Fruit fly (Drosophila melanogaster) whole organism, embryonic: Measurements from ENCODE around the gene mRpL24.

Experiments used
- B-H1 ChIP-seq: fragments of 200-800 bp; sonication (Bioruptor generic); IDR thresholded peaks from 3 replicates; pipeline ENCODE4 v1.3.6; 2022; ENCODE audit warnings: missing biosample characterization, missing genetic modification characterization
- CG10267 ChIP-seq: fragments of 200-800 bp; sonication (Bioruptor generic); optimal IDR thresholded peaks from 2 replicates; lab custom pipeline; 2018; ENCODE audit warnings: missing biosample characterization, mild to moderate bottlenecking, missing genetic modification characterization, moderate library complexity
- CG10274 ChIP-seq: fragments of 200-800 bp; sonication (Bioruptor generic); optimal IDR thresholded peaks from 3 replicates; lab custom pipeline; 2017; ENCODE audit warnings: missing biosample characterization, mild to moderate bottlenecking, missing genetic modification characterization
- CG11398 ChIP-seq: fragments of 200-800 bp; sonication (Bioruptor generic); optimal IDR thresholded peaks from 2 replicates; lab custom pipeline; 2016; ENCODE audit warnings: missing biosample characterization, missing genetic modification characterization
- CG11696 ChIP-seq: fragments of 200-800 bp; sonication (Bioruptor generic); IDR thresholded peaks from 2 replicates; pipeline ENCODE4 v1.3.6; 2022; ENCODE audit warnings: missing biosample characterization, missing genetic modification characterization
- CG12104 ChIP-seq: fragments of 200-800 bp; sonication (Bioruptor generic); optimal IDR thresholded peaks from 3 replicates; lab custom pipeline; 2016; ENCODE audit warnings: missing biosample characterization, missing genetic modification characterization
- CG1233 ChIP-seq: fragments of 200-800 bp; sonication (Bioruptor generic); optimal IDR thresholded peaks from 4 replicates; lab custom pipeline; 2018; ENCODE audit warnings: missing biosample characterization, mild to moderate bottlenecking, missing genetic modification characterization
- CG14667 ChIP-seq: fragments of 200-800 bp; sonication (Bioruptor generic); IDR thresholded peaks from 2 replicates; pipeline ENCODE4 v1.3.6; 2022; ENCODE audit warnings: missing biosample characterization, missing genetic modification characterization
- CG17361 ChIP-seq: fragments of 200-800 bp; sonication (Bioruptor generic); IDR thresholded peaks from 3 replicates; pipeline ENCODE4 v1.3.6; 2022; ENCODE audit warnings: missing biosample characterization, missing genetic modification characterization
- CG30020 ChIP-seq: fragments of 200-800 bp; optimal IDR thresholded peaks from 2 replicates; lab custom pipeline; 2019; ENCODE audit warnings: missing biosample characterization, mild to moderate bottlenecking, missing genetic modification characterization, moderate library complexity
- CG3065 ChIP-seq: fragments of 200-800 bp; sonication (Bioruptor generic); optimal IDR thresholded peaks from 2 replicates; lab custom pipeline; 2016; ENCODE audit warnings: missing biosample characterization, missing genetic modification characterization
- CG32772 ChIP-seq: fragments of 200-800 bp; sonication (Bioruptor generic); IDR thresholded peaks from 2 replicates; pipeline ENCODE4 v1.3.6; 2022; ENCODE audit warnings: missing biosample characterization, missing genetic modification characterization
- CG33213 ChIP-seq: fragments of 200-800 bp; sonication (Bioruptor generic); optimal IDR thresholded peaks from 3 replicates; lab custom pipeline; 2016; ENCODE audit warnings: missing biosample characterization, missing genetic modification characterization
- CG3726 ChIP-seq: fragments of 200-800 bp; sonication (Bioruptor generic); IDR thresholded peaks from 3 replicates; pipeline ENCODE4, ENCODE4 v1.3.6; 2022; ENCODE audit warnings: missing biosample characterization, missing genetic modification characterization
- CG4282 ChIP-seq: fragments of 200-800 bp; sonication (Bioruptor generic); optimal IDR thresholded peaks from 2 replicates; lab custom pipeline; 2016; ENCODE audit warnings: missing biosample characterization, missing genetic modification characterization
- CG43689 ChIP-seq: fragments of 200-800 bp; sonication (Bioruptor generic); IDR thresholded peaks from 2 replicates; pipeline ENCODE4 v1.3.6; 2022; ENCODE audit warnings: missing biosample characterization, missing genetic modification characterization
- CG4424 ChIP-seq: fragments of 200-800 bp; sonication (Bioruptor generic); optimal IDR thresholded peaks from 3 replicates; lab custom pipeline; 2016; ENCODE audit warnings: missing biosample characterization, missing genetic modification characterization
- CG8359 ChIP-seq: fragments of 200-800 bp; sonication (Bioruptor generic); optimal IDR thresholded peaks from 2 replicates; lab custom pipeline; 2017; ENCODE audit warnings: missing biosample characterization, mild to moderate bottlenecking, missing genetic modification characterization, borderline replicate concordance
- CG9215 ChIP-seq: fragments of 200-800 bp; sonication (Bioruptor generic); IDR thresholded peaks from 2 replicates; pipeline ENCODE4 v1.3.6; 2022; ENCODE audit warnings: missing biosample characterization, missing genetic modification characterization
- CTCF ChIP-seq: fragments of 200-800 bp; sonication (Bioruptor generic); optimal IDR thresholded peaks from 2 replicates; lab custom pipeline; 2017; ENCODE audit warnings: missing biosample characterization, mild to moderate bottlenecking, missing genetic modification characterization, moderate library complexity
- CkIIα-i1 ChIP-seq: fragments of 200-800 bp; sonication (Bioruptor generic); IDR thresholded peaks from 2 replicates; pipeline ENCODE4 v1.3.6; 2022; ENCODE audit warnings: missing biosample characterization, missing genetic modification characterization
- Dad ChIP-seq: fragments of 200-800 bp; sonication (Bioruptor generic); optimal IDR thresholded peaks from 3 replicates; lab custom pipeline; 2016; ENCODE audit warnings: missing biosample characterization, missing genetic modification characterization
- Deaf1 ChIP-seq: fragments of 200-800 bp; optimal IDR thresholded peaks from 3 replicates; lab custom pipeline; 2019; ENCODE audit warnings: missing biosample characterization, mild to moderate bottlenecking, missing genetic modification characterization, moderate library complexity
- Doc2 ChIP-seq: fragments of 200-800 bp; sonication (Bioruptor generic); IDR thresholded peaks from 2 replicates; pipeline ENCODE4 v1.3.6; 2022; ENCODE audit warnings: missing biosample characterization, missing genetic modification characterization
- Dref ChIP-seq: fragments of 200-800 bp; sonication (Bioruptor generic); IDR thresholded peaks from 2 replicates; pipeline ENCODE4 v1.3.6; 2022; ENCODE audit warnings: missing biosample characterization, missing genetic modification characterization
- Ets97D ChIP-seq: fragments of 200-800 bp; sonication (Bioruptor generic); optimal IDR thresholded peaks from 3 replicates; lab custom pipeline; 2016; ENCODE audit warnings: missing biosample characterization, missing genetic modification characterization
- GATAe ChIP-seq: fragments of 200-800 bp; sonication (Bioruptor generic); conservative IDR thresholded peaks from 2 replicates; pipeline ENCODE4 v1.3.6; 2022; ENCODE audit warnings: missing biosample characterization, missing genetic modification characterization
- H15 ChIP-seq: fragments of 200-800 bp; sonication (Bioruptor generic); IDR thresholded peaks from 3 replicates; pipeline ENCODE4 v1.3.6; 2022; ENCODE audit warnings: missing biosample characterization, missing genetic modification characterization
- Lim3 ChIP-seq: fragments of 200-800 bp; sonication (Bioruptor generic); IDR thresholded peaks from 2 replicates; pipeline ENCODE4 v1.3.6; 2022; ENCODE audit warnings: missing biosample characterization, missing genetic modification characterization
- Lpt ChIP-seq: fragments of >200 bp; optimal IDR thresholded peaks from 2 replicates; lab custom pipeline; 2018; ENCODE audit warnings: missing biosample characterization, missing genetic modification characterization
- Mes4 ChIP-seq: fragments of 200-800 bp; sonication (Bioruptor generic); optimal IDR thresholded peaks from 2 replicates; lab custom pipeline; 2016; ENCODE audit warnings: missing biosample characterization, missing genetic modification characterization
- Myb ChIP-seq: fragments of 200-800 bp; sonication (Bioruptor generic); optimal IDR thresholded peaks from 2 replicates; lab custom pipeline; 2016; ENCODE audit warnings: missing biosample characterization, missing genetic modification characterization
- NC2α ChIP-seq: fragments of 200-800 bp; sonication (Bioruptor generic); optimal IDR thresholded peaks from 2 replicates; lab custom pipeline; 2016; ENCODE audit warnings: missing biosample characterization, missing genetic modification characterization
- Nf-YB ChIP-seq: fragments of 200-800 bp; sonication (Bioruptor generic); optimal IDR thresholded peaks from 3 replicates; lab custom pipeline; 2019; ENCODE audit warnings: missing biosample characterization, mild to moderate bottlenecking, missing genetic modification characterization, moderate library complexity
- Oli ChIP-seq: fragments of 200-800 bp; sonication (Bioruptor generic); optimal IDR thresholded peaks from 2 replicates; lab custom pipeline; 2018; ENCODE audit warnings: missing biosample characterization, mild to moderate bottlenecking, missing genetic modification characterization, moderate library complexity
- Tbp ChIP-seq: fragments of >200 bp; optimal IDR thresholded peaks from 2 replicates; lab custom pipeline; 2018; ENCODE audit warnings: missing biosample characterization, missing genetic modification characterization
- Trl ChIP-seq, 3 experiments: fragments of >200 bp in 2 of 3; fragments of 200-800 bp in 1 of 3; sonication (Bioruptor generic) in 1 of 3; optimal IDR thresholded peaks; 2 replicates in 1 of 3; 3 replicates in 2 of 3; lab custom pipeline; 2016 to 2017; ENCODE audit warnings: missing biosample characterization in 1 of 3, missing genetic modification characterization in 1 of 3
- Usf ChIP-seq: fragments of 200-800 bp; sonication (Bioruptor generic); optimal IDR thresholded peaks from 2 replicates; lab custom pipeline; 2017; ENCODE audit warnings: missing genotype, missing biosample characterization, missing genetic modification characterization
- Vsx1 ChIP-seq: fragments of 200-800 bp; sonication (Bioruptor generic); optimal IDR thresholded peaks from 2 replicates; lab custom pipeline; 2017; ENCODE audit warnings: missing biosample characterization, mild to moderate bottlenecking, missing genetic modification characterization, missing genetic modification reagents
- chinmo ChIP-seq: fragments of 200-800 bp; sonication (Bioruptor generic); IDR thresholded peaks from 4 replicates; pipeline ENCODE4 v1.3.6; 2022; ENCODE audit warnings: missing biosample characterization, missing genetic modification characterization; ENCODE audit not compliant: partially characterized antibody
- chn ChIP-seq: fragments of 200-800 bp; sonication (Bioruptor generic); optimal IDR thresholded peaks from 2 replicates; lab custom pipeline; 2016; ENCODE audit warnings: missing biosample characterization, missing genetic modification characterization
- ci ChIP-seq: fragments of 200-800 bp; sonication (Bioruptor generic); IDR thresholded peaks from 3 replicates; pipeline ENCODE4 v1.3.6; 2022; ENCODE audit warnings: missing biosample characterization, missing genetic modification characterization
- dm ChIP-seq: fragments of 200-800 bp; sonication (Bioruptor generic); optimal IDR thresholded peaks from 3 replicates; lab custom pipeline; 2016; ENCODE audit warnings: missing biosample characterization, missing genetic modification characterization
- fd64A ChIP-seq: fragments of 200-800 bp; sonication (Bioruptor generic); optimal IDR thresholded peaks from 3 replicates; lab custom pipeline; 2018; ENCODE audit warnings: missing biosample characterization, mild to moderate bottlenecking, missing genetic modification characterization
- fd96Cb ChIP-seq: fragments of 200-800 bp; sonication (Bioruptor generic); optimal IDR thresholded peaks from 2 replicates; lab custom pipeline; 2018; ENCODE audit warnings: missing biosample characterization, mild to moderate bottlenecking, missing genetic modification characterization, moderate library complexity
- gcm2 ChIP-seq: fragments of 200-800 bp; sonication (Bioruptor generic); optimal IDR thresholded peaks from 2 replicates; lab custom pipeline; 2016; ENCODE audit warnings: missing biosample characterization, missing genetic modification characterization
- hb ChIP-seq: fragments of 200-800 bp; sonication (Bioruptor generic); IDR thresholded peaks from 3 replicates; pipeline ENCODE4 v1.3.6; 2022; ENCODE audit warnings: missing biosample characterization, missing genetic modification characterization; ENCODE audit not compliant: partially characterized antibody
- mam ChIP-seq: fragments of 200-800 bp; sonication (Bioruptor generic); optimal IDR thresholded peaks from 3 replicates; lab custom pipeline; 2016; ENCODE audit warnings: missing biosample characterization, missing genetic modification characterization
- ranshi ChIP-seq: fragments of 200-800 bp; sonication (Bioruptor generic); IDR thresholded peaks from 2 replicates; pipeline ENCODE4 v1.3.6; 2022; ENCODE audit warnings: missing biosample characterization, missing genetic modification characterization
- rib ChIP-seq: fragments of 200-800 bp; sonication (Bioruptor generic); IDR thresholded peaks from 2 replicates; pipeline ENCODE4 v1.3.6; 2022; ENCODE audit warnings: missing biosample characterization, missing genetic modification characterization
- salm ChIP-seq: fragments of 200-800 bp; sonication (Bioruptor generic); optimal IDR thresholded peaks from 2 replicates; lab custom pipeline; 2018; ENCODE audit warnings: missing biosample characterization, mild to moderate bottlenecking, missing genetic modification characterization
- so ChIP-seq: fragments of 200-800 bp; sonication (Bioruptor generic); IDR thresholded peaks from 3 replicates; pipeline ENCODE4 v1.3.6; 2022; ENCODE audit warnings: missing biosample characterization, missing genetic modification characterization

Gene mRpL24

dm6 chr2L:4976988-4977551, 31.9 kb upstream of the mRpL24 start, which contains the start of the genes Gmd and CG3792 (continued):
- TF ChIP-seq hb (GFP tag; lab: Robert Waterston, UW) (peak; percentile 88), Lim3 (peak; percentile 71), CG14667 (GFP tag; lab: Robert Waterston, UW) (peak; percentile 93), Nf-YB (GFP tag; lab: Kevin White, UChicago) (peak; percentile 82), GATAe (GFP tag; lab: Robert Waterston, UW) (peak; percentile 90), CG30020 (peak; percentile 81), Tbp (GFP tag; lab: Kevin White, UChicago) (no peak), B-H1 (peak; percentile 95), Oli (tag; lab: Kevin White, UChicago) (peak; percentile 94), salm (tag; lab: Kevin White, UChicago) (peak; percentile 89), fd96Cb (tag; lab: Kevin White, UChicago) (peak; percentile 91), CkIIα-i1 (GFP tag; lab: Robert Waterston, UW) (0 out of 2 replicates have a peak, but pooled peaks have one; percentile 41), CG43689 (GFP tag; lab: Robert Waterston, UW) (peak; percentile 87), CG33213 (GFP tag; lab: Kevin White, UChicago) (peak; percentile 86), CG11696 (GFP tag; lab: Robert Waterston, UW) (peak; percentile 89), H15 (GFP tag; lab: Robert Waterston, UW) (peak; percentile 95), Trl (optimal IDR thresholded peaks at IDR 0.05; lab: Kevin White, UChicago) (no peak), Trl (GFP tag; optimal IDR thresholded peaks at IDR 0.05; lab: Kevin White, UChicago) (peak; percentile 94), CG10274 (GFP tag; lab: Kevin White, UChicago) (peak; percentile 77), CG8359 (peak; percentile 88), CG4424 (GFP tag; lab: Kevin White, UChicago) (peak; percentile 97), CG32772 (peak; percentile 97), dm (GFP tag; lab: Kevin White, UChicago) (peak; percentile 83), CG9215 (GFP tag; lab: Robert Waterston, UW) (peak; percentile 96), NC2α (peak; percentile 90), Dad (peak; percentile 94), CG3065 (peak; percentile 79), Doc2 (peak; percentile 82), CTCF (peak; percentile 51), CG1233 (GFP tag; lab: Kevin White, UChicago) (peak; percentile 94), CG17361 (GFP tag; lab: Robert Waterston, UW) (peak; percentile 98), CG3726 (GFP tag; lab: Robert Waterston, UW) (peak; percentile 94), rib (GFP tag; lab: Robert Waterston, UW) (peak; percentile 96), Deaf1 (tag; lab: Kevin White, UChicago) (no peak), CG12104 (peak; percentile 93), Mes4 (peak; percentile 87), CG4282 (GFP tag; lab: Kevin White, UChicago) (peak; percentile 96), Lpt (GFP tag; lab: Kevin White, UChicago) (no peak), ci (GFP tag; lab: Robert Waterston, UW) (peak; percentile 93), CG11398 (GFP tag; lab: Kevin White, UChicago) (peak; percentile 88), Dref (GFP tag; lab: Robert Waterston, UW) (peak; percentile 77), Usf (GFP tag; lab: Kevin White, UChicago) (peak; percentile 87), fd64A (GFP tag; lab: Kevin White, UChicago) (peak; percentile 54), Vsx1 (no peak), ranshi (peak; percentile 97), chn (GFP tag; lab: Kevin White, UChicago) (peak; percentile 96), Myb (peak; percentile 77), CG10267 (tag; lab: Kevin White, UChicago) (peak; percentile 98), Ets97D (GFP tag; lab: Kevin White, UChicago) (peak; percentile 87), gcm2 (GFP tag; lab: Kevin White, UChicago) (peak; percentile 90), chinmo (GFP tag; lab: Robert Waterston, UW) (no peak), so (GFP tag; lab: Robert Waterston, UW) (peak; percentile 92), mam (GFP tag; lab: Kevin White, UChicago) (peak; percentile 97)
